Fruit fly (Drosophila melanogaster) whole organism, embryonic: ENCODE results near the gene CG5776.

ENCODE experiments used
- ATbp ChIP-seq: fragments of 200-800 bp; sonication (Bioruptor generic); optimal IDR thresholded peaks from 2 replicates; lab custom pipeline; 2017; ENCODE audit warnings: missing biosample characterization, mild to moderate bottlenecking, missing genetic modification characterization, missing genetic modification reagents
- Asciz ChIP-seq: fragments of 200-800 bp; sonication (Bioruptor generic); optimal IDR thresholded peaks from 2 replicates; lab custom pipeline; 2017; ENCODE audit warnings: missing biosample characterization, mild to moderate bottlenecking, missing genetic modification characterization, missing genetic modification reagents
- Bdp1 ChIP-seq: fragments of 200-800 bp; sonication (Bioruptor generic); optimal IDR thresholded peaks from 3 replicates; lab custom pipeline; 2016; ENCODE audit warnings: missing biosample characterization, missing genetic modification characterization
- Blimp-1 ChIP-seq: fragments of 200-800 bp; sonication (Bioruptor generic); optimal IDR thresholded peaks from 3 replicates; lab custom pipeline; 2018; ENCODE audit warnings: missing biosample characterization, missing genetic modification characterization, mild to moderate bottlenecking, moderate library complexity, missing genetic modification reagents
- CG1024 ChIP-seq: fragments of 200-800 bp; sonication (Bioruptor generic); IDR thresholded peaks from 2 replicates; pipeline ENCODE4 v1.3.6; 2022; ENCODE audit warnings: missing biosample characterization, missing genetic modification characterization
- CG11093 ChIP-seq: fragments of 200-800 bp; sonication (Bioruptor generic); IDR thresholded peaks from 3 replicates; pipeline ENCODE4 v1.3.6; 2022; ENCODE audit warnings: missing biosample characterization, missing genetic modification characterization
- CG11247 ChIP-seq: fragments of 200-800 bp; sonication (Bioruptor generic); IDR thresholded peaks from 2 replicates; pipeline ENCODE4 v1.3.6; 2022; ENCODE audit warnings: missing biosample characterization, missing genetic modification characterization
- CG11504 ChIP-seq: fragments of 200-800 bp; sonication (Bioruptor generic); optimal IDR thresholded peaks from 3 replicates; lab custom pipeline; 2019; ENCODE audit warnings: missing biosample characterization, mild to moderate bottlenecking, missing genetic modification characterization, moderate library complexity
- CG14441 ChIP-seq: fragments of 200-800 bp; sonication (Bioruptor generic); IDR thresholded peaks from 2 replicates; pipeline ENCODE4 v1.3.6; 2022; ENCODE audit warnings: missing biosample characterization, missing genetic modification characterization
- CG15514 ChIP-seq: fragments of 200-800 bp; sonication (Bioruptor generic); optimal IDR thresholded peaks from 3 replicates; lab custom pipeline; 2017; ENCODE audit warnings: missing biosample characterization, missing genetic modification characterization, mild to moderate bottlenecking, moderate library complexity, missing genetic modification reagents
- CG17385 ChIP-seq: fragments of 200-800 bp; sonication (Bioruptor generic); optimal IDR thresholded peaks from 3 replicates; lab custom pipeline; 2018; ENCODE audit warnings: missing biosample characterization, mild to moderate bottlenecking, missing genetic modification characterization
- CG18619 ChIP-seq: fragments of 200-800 bp; sonication (Bioruptor generic); optimal IDR thresholded peaks from 3 replicates; lab custom pipeline; 2017; ENCODE audit warnings: missing biosample characterization, mild to moderate bottlenecking, missing genetic modification characterization
- CG30431 ChIP-seq: fragments of 200-800 bp; sonication (Bioruptor generic); optimal IDR thresholded peaks from 2 replicates; lab custom pipeline; 2017; ENCODE audit warnings: missing biosample characterization, missing genetic modification characterization
- CG33213 ChIP-seq: fragments of 200-800 bp; sonication (Bioruptor generic); optimal IDR thresholded peaks from 3 replicates; lab custom pipeline; 2016; ENCODE audit warnings: missing biosample characterization, missing genetic modification characterization
- CG34376 ChIP-seq: fragments of 200-800 bp; sonication (Bioruptor generic); optimal IDR thresholded peaks from 2 replicates; lab custom pipeline; 2018; ENCODE audit warnings: missing biosample characterization, mild to moderate bottlenecking, missing genetic modification characterization
- CG3726 ChIP-seq: fragments of 200-800 bp; sonication (Bioruptor generic); IDR thresholded peaks from 3 replicates; pipeline ENCODE4, ENCODE4 v1.3.6; 2022; ENCODE audit warnings: missing biosample characterization, missing genetic modification characterization
- CG4424 ChIP-seq: fragments of 200-800 bp; sonication (Bioruptor generic); optimal IDR thresholded peaks from 3 replicates; lab custom pipeline; 2016; ENCODE audit warnings: missing biosample characterization, missing genetic modification characterization
- CG8388 ChIP-seq: fragments of 200-800 bp; sonication (Bioruptor generic); optimal IDR thresholded peaks from 2 replicates; lab custom pipeline; 2019; ENCODE audit warnings: missing biosample characterization, mild to moderate bottlenecking, missing genetic modification characterization, moderate library complexity
- D ChIP-seq, 2 experiments: fragments of 200-800 bp in 1 of 2; fragments of >200 bp in 1 of 2; sonication (Bioruptor generic) in 1 of 2; optimal IDR thresholded peaks; 2 replicates in 1 of 2; 3 replicates in 1 of 2; lab custom pipeline; 2017; ENCODE audit warnings: mild to moderate bottlenecking in 1 of 2, missing biosample characterization in 1 of 2, missing genetic modification characterization in 1 of 2, missing genetic modification reagents in 1 of 2
- Dp ChIP-seq: fragments of 200-800 bp; sonication (Bioruptor generic); optimal IDR thresholded peaks from 2 replicates; lab custom pipeline; 2018; ENCODE audit warnings: missing biosample characterization, mild to moderate bottlenecking, missing genetic modification characterization, moderate library complexity
- E2f2 ChIP-seq: fragments of 200-800 bp; sonication (Bioruptor generic); IDR thresholded peaks from 2 replicates; pipeline ENCODE4 v1.3.6; 2022; ENCODE audit warnings: missing biosample characterization, missing genetic modification characterization
- HmgD ChIP-seq: fragments of 200-800 bp; sonication (Bioruptor generic); optimal IDR thresholded peaks from 3 replicates; lab custom pipeline; 2016; ENCODE audit warnings: missing biosample characterization, missing genetic modification characterization
- Mrtf ChIP-seq: fragments of 200-800 bp; sonication (Bioruptor generic); IDR thresholded peaks from 3 replicates; pipeline ENCODE4 v1.3.6; 2022; ENCODE audit warnings: missing biosample characterization, missing genetic modification characterization
- Scr ChIP-seq: fragments of 200-800 bp; sonication (Bioruptor generic); IDR thresholded peaks from 2 replicates; pipeline ENCODE4 v1.3.6; 2022; ENCODE audit warnings: missing biosample characterization, missing genetic modification characterization; ENCODE audit not compliant: partially characterized antibody
- Sox100B ChIP-seq: fragments of 200-800 bp; sonication (Bioruptor generic); optimal IDR thresholded peaks from 3 replicates; lab custom pipeline; 2018; ENCODE audit warnings: missing biosample characterization, mild to moderate bottlenecking, missing genetic modification characterization
- Sox102F ChIP-seq: fragments of 200-800 bp; sonication (Bioruptor generic); optimal IDR thresholded peaks from 2 replicates; lab custom pipeline; 2018; ENCODE audit warnings: missing biosample characterization, mild to moderate bottlenecking, missing genetic modification characterization, moderate library complexity
- Xrp1 ChIP-seq: fragments of 200-800 bp; sonication (Bioruptor generic); IDR thresholded peaks from 2 replicates; pipeline ENCODE4 v1.3.6; 2022; ENCODE audit warnings: missing biosample characterization, missing genetic modification characterization
- ab ChIP-seq: fragments of 200-800 bp; sonication (Bioruptor generic); optimal IDR thresholded peaks from 2 replicates; lab custom pipeline; 2016; ENCODE audit warnings: missing biosample characterization, missing genetic modification characterization
- ap ChIP-seq: fragments of 200-800 bp; sonication (Bioruptor generic); IDR thresholded peaks from 2 replicates; pipeline ENCODE4 v1.3.6; 2022; ENCODE audit warnings: missing biosample characterization, missing genetic modification characterization
- ash1 ChIP-seq: fragments of 200-800 bp; sonication (Bioruptor generic); optimal IDR thresholded peaks from 2 replicates; lab custom pipeline; 2018; ENCODE audit warnings: missing biosample characterization, mild to moderate bottlenecking, missing genetic modification characterization
- az2 ChIP-seq: fragments of 200-800 bp; sonication (Bioruptor generic); optimal IDR thresholded peaks from 3 replicates; lab custom pipeline; 2016; ENCODE audit warnings: missing biosample characterization, missing genetic modification characterization
- bab2 ChIP-seq: fragments of 200-800 bp; sonication (Bioruptor generic); optimal IDR thresholded peaks from 2 replicates; lab custom pipeline; 2016; ENCODE audit warnings: missing biosample characterization, missing genetic modification characterization
- br ChIP-seq: fragments of >200 bp; optimal IDR thresholded peaks from 2 replicates; lab custom pipeline; 2017
- corto ChIP-seq: fragments of 200-800 bp; sonication (Bioruptor generic); optimal IDR thresholded peaks from 2 replicates; lab custom pipeline; 2016; ENCODE audit warnings: missing biosample characterization, mild to moderate bottlenecking, missing genetic modification characterization, moderate library complexity
- dmrt11E ChIP-seq: fragments of 200-800 bp; sonication (Bioruptor generic); optimal IDR thresholded peaks from 3 replicates; lab custom pipeline; 2018; ENCODE audit warnings: missing biosample characterization, mild to moderate bottlenecking, missing genetic modification characterization, moderate library complexity
- exex ChIP-seq: fragments of 200-800 bp; sonication (Bioruptor generic); optimal IDR thresholded peaks from 4 replicates; lab custom pipeline; 2018; ENCODE audit warnings: missing biosample characterization, mild to moderate bottlenecking, missing genetic modification characterization, moderate library complexity
- lmd ChIP-seq: fragments of 200-800 bp; sonication (Bioruptor generic); IDR thresholded peaks from 2 replicates; pipeline ENCODE4 v1.3.6; 2022; ENCODE audit warnings: missing biosample characterization, missing genetic modification characterization
- oc ChIP-seq: fragments of 200-800 bp; sonication (Bioruptor generic); optimal IDR thresholded peaks from 2 replicates; lab custom pipeline; 2018; ENCODE audit warnings: missing biosample characterization, mild to moderate bottlenecking, missing genetic modification characterization, moderate library complexity
- onecut ChIP-seq: fragments of 200-800 bp; sonication (Bioruptor generic); IDR thresholded peaks from 2 replicates; pipeline ENCODE4 v1.3.6; 2022; ENCODE audit warnings: missing biosample characterization, missing genetic modification characterization
- peb ChIP-seq: fragments of 200-800 bp; sonication (Bioruptor generic); IDR thresholded peaks from 2 replicates; pipeline ENCODE4 v1.3.6; 2022; ENCODE audit warnings: missing biosample characterization, missing genetic modification characterization
- pho ChIP-seq: fragments of 200-800 bp; sonication (Bioruptor generic); optimal IDR thresholded peaks from 2 replicates; lab custom pipeline; 2016; ENCODE audit warnings: missing biosample characterization, missing genetic modification characterization
- pnt ChIP-seq: fragments of 200-800 bp; sonication (Bioruptor generic); optimal IDR thresholded peaks from 3 replicates; lab custom pipeline; 2016; ENCODE audit warnings: missing biosample characterization, missing genetic modification characterization
- ranshi ChIP-seq: fragments of 200-800 bp; sonication (Bioruptor generic); IDR thresholded peaks from 2 replicates; pipeline ENCODE4 v1.3.6; 2022; ENCODE audit warnings: missing biosample characterization, missing genetic modification characterization
- sug ChIP-seq: fragments of 200-800 bp; optimal IDR thresholded peaks from 2 replicates; lab custom pipeline; 2019; ENCODE audit warnings: missing biosample characterization, mild to moderate bottlenecking, missing genetic modification characterization, moderate library complexity
- ttk ChIP-seq: fragments of 200-800 bp; sonication (Bioruptor generic); IDR thresholded peaks from 2 replicates; pipeline ENCODE4 v2.1.2; 2022; ENCODE audit warnings: missing biosample characterization, missing genetic modification characterization
- twi ChIP-seq: fragments of 200-800 bp; optimal IDR thresholded peaks from 2 replicates; lab custom pipeline; 2019; ENCODE audit warnings: missing biosample characterization, mild to moderate bottlenecking, missing genetic modification characterization, moderate library complexity
- vnd ChIP-seq: fragments of 200-800 bp; sonication (Bioruptor generic); IDR thresholded peaks from 3 replicates; pipeline ENCODE4 v1.3.6; 2022; ENCODE audit warnings: missing biosample characterization, missing genetic modification characterization; ENCODE audit not compliant: partially characterized antibody
- yki ChIP-seq: fragments of >200 bp; optimal IDR thresholded peaks from 3 replicates; lab custom pipeline; 2018

The CG5776 gene

DNA sequence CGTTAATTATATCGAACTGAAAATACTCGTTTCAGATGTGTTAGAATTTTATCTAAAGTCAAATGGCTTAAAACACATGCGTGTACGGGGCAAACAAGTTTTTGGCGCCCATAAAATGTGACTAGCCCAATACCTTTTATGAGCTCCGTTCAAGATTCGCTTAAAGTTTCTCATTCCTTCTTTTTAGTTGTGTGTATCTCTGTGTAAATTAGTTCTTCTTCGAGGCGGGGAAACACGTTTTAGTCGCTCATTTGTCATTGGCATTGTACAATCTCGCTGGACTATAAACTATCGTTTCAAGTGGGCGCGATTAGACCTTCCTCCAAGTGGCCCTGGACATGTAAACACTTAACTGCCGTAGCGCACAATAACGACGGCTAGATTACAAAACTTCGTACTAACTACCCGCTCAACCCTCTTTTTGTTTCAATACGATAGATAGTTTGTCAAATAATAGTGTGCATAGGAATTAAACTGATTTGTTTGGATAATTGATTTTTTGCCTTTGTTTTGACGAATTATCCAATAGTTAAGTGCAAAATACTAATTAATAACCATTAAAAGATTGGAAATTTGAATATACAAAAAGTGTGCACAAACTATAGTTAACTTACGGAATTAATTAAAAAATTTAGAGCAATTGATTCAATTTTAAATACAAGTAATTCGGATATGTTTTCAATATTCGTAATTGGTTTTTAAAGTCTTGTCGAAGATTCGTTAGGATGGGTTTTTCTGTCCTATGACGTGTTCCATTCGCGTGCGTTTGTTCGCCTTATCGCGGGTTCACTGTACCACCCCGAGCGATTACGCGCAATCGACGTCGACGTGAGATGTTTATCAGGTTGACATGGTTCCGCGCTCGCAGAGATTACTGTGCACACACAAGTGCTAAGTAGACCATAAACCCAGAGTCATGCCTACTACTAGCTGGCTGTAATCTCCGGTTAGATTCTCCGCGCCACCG, 16.5 kb upstream of the CG5776 start (continued):
- no peak for TF ChIP-seq CG30431 (GFP tag; lab: Kevin White, UChicago)
- TF ChIP-seq twi (tag; lab: Kevin White, UChicago) = no peak
- TF ChIP-seq CG1024 (GFP tag; lab: Robert Waterston, UW) = 0 out of 2 replicates have a peak, but pooled peaks have one; percentile 22
- no peak for TF ChIP-seq corto
- TF ChIP-seq exex (tag; lab: Kevin White, UChicago) = peak; percentile 86
- no peak for TF ChIP-seq dmrt11E (tag; lab: Kevin White, UChicago)
- peak; percentile 25 for TF ChIP-seq Sox100B (GFP tag; lab: Kevin White, UChicago)
- TF ChIP-seq CG11093 = 0 out of 3 replicates have a peak, but pooled peaks have one; percentile 38
- TF ChIP-seq CG11247 = peak; percentile 42; the same call in 1 of the 2 replicates
- peak; percentile 18; the same call in 1 of the 2 replicates for TF ChIP-seq peb (GFP tag; lab: Robert Waterston, UW)
- peak; percentile 77 for TF ChIP-seq sug (tag; lab: Kevin White, UChicago)
- TF ChIP-seq pho = peak; percentile 21
- TF ChIP-seq Mrtf (GFP tag; lab: Robert Waterston, UW) = peak; percentile 30; the same call in 2 of the 3 replicates
- peak; percentile 59 for TF ChIP-seq CG34376 (GFP tag; lab: Kevin White, UChicago)
- TF ChIP-seq D (optimal IDR thresholded peaks at IDR 0.05; lab: Kevin White, UChicago) = no peak
- peak; percentile 16 for TF ChIP-seq D (GFP tag; optimal IDR thresholded peaks at IDR 0.05; lab: Kevin White, UChicago)
- no peak for TF ChIP-seq CG33213 (GFP tag; lab: Kevin White, UChicago)
- peak; percentile 35; the same call in 1 of the 2 replicates for TF ChIP-seq lmd (GFP tag; lab: Robert Waterston, UW)
- TF ChIP-seq bab2 (GFP tag; lab: Kevin White, UChicago) = peak; percentile 10
- peak; percentile 23; the same call in 1 of the 2 replicates for TF ChIP-seq ttk (GFP tag; lab: Robert Waterston, UW)
- TF ChIP-seq ap (GFP tag; lab: Robert Waterston, UW) = no peak
- no peak for TF ChIP-seq CG17385
- TF ChIP-seq az2 = peak; percentile 36
- TF ChIP-seq Asciz (GFP tag; lab: Kevin White, UChicago) = peak; percentile 20
- peak; percentile 61 for TF ChIP-seq onecut (GFP tag; lab: Robert Waterston, UW)
- peak; percentile 73 for TF ChIP-seq Xrp1 (GFP tag; lab: Robert Waterston, UW)
- peak; percentile 9 for TF ChIP-seq CG8388 (GFP tag; lab: Kevin White, UChicago)
- no peak for TF ChIP-seq ab (GFP tag; lab: Kevin White, UChicago)
- peak; percentile 22 for TF ChIP-seq CG18619
- peak; percentile 20 for TF ChIP-seq ATbp (GFP tag; lab: Kevin White, UChicago)
- peak; percentile 55 for TF ChIP-seq CG14441 (GFP tag; lab: Robert Waterston, UW)
- TF ChIP-seq ash1 = no peak
- TF ChIP-seq Blimp-1 (GFP tag; lab: Kevin White, UChicago) = peak; percentile 53
- peak; percentile 72 for TF ChIP-seq CG11504 (tag; lab: Kevin White, UChicago)
- TF ChIP-seq HmgD (GFP tag; lab: Kevin White, UChicago) = no peak
- no peak for TF ChIP-seq Scr
- TF ChIP-seq Sox102F (GFP tag; lab: Kevin White, UChicago) = peak; percentile 30
- peak; percentile 75; the same call in 1 of the 3 replicates for TF ChIP-seq CG3726 (GFP tag; lab: Robert Waterston, UW)
- peak; percentile 46 for TF ChIP-seq CG4424 (GFP tag; lab: Kevin White, UChicago)
- TF ChIP-seq pnt (GFP tag; lab: Kevin White, UChicago) = peak; percentile 10
- peak; percentile 57 for TF ChIP-seq ranshi (GFP tag; lab: Robert Waterston, UW)
- no peak for TF ChIP-seq yki
- no peak for TF ChIP-seq Dp
- TF ChIP-seq vnd (GFP tag; lab: Robert Waterston, UW) = no peak
- TF ChIP-seq Bdp1 (GFP tag; lab: Kevin White, UChicago) = no peak
- no peak for TF ChIP-seq br (lab: Kevin White, UChicago)
- TF ChIP-seq oc (tag; lab: Kevin White, UChicago) = no peak
- no peak for TF ChIP-seq E2f2 (GFP tag; lab: Robert Waterston, UW)
- TF ChIP-seq CG15514 (GFP tag; lab: Kevin White, UChicago) = peak; percentile 48
